Fruit fly (Drosophila melanogaster) whole organism, larva: Measurements from ENCODE around the gene Elo68beta.

ENCODE experiments used
- noc ChIP-seq: fragments of 200-800 bp; sonication (Bioruptor generic); optimal IDR thresholded peaks from 3 replicates; lab custom pipeline; 2019; ENCODE audit warnings: missing biosample characterization, mild to moderate bottlenecking, missing genetic modification characterization, moderate library complexity

The Elo68beta gene

dm6 chr3L:11062441-11062840, 39.1 kb downstream of the Elo68beta start, which contains the start of gene CG32069:
CG32069 (minus strand) TSS chr3L:11062614.
- TF ChIP-seq noc = no peak

dm6 chr3L:11061200-11061599, 40.3 kb downstream of the Elo68beta start, which contains the start of the genes CG6321 and Blos2:
CG6321 (minus strand) TSS chr3L:11061224.
Blos2 (plus strand) TSS chr3L:11061571.
- TF ChIP-seq noc = peak; percentile 83

dm6 chr3L:11053843-11054242, 47.7 kb downstream of the Elo68beta start, which contains the start of gene CG7888:
CG7888 (plus strand) TSS chr3L:11054035.
- no peak for TF ChIP-seq noc

- TF ChIP-seq noc = no peak
Observed at dm6 chr3L:11052760-11053259, 48.7 kb downstream of the Elo68beta start.

dm6 chr3L:11051271-11051670, 50.2 kb downstream of the Elo68beta start, which contains the start of gene CG43693:
CG43693 (minus strand) TSS chr3L:11051371.
- no peak for TF ChIP-seq noc
